Fruit fly (Drosophila melanogaster): Measurements from ENCODE around the gene CG3061.

Gene CG3061

DNA sequence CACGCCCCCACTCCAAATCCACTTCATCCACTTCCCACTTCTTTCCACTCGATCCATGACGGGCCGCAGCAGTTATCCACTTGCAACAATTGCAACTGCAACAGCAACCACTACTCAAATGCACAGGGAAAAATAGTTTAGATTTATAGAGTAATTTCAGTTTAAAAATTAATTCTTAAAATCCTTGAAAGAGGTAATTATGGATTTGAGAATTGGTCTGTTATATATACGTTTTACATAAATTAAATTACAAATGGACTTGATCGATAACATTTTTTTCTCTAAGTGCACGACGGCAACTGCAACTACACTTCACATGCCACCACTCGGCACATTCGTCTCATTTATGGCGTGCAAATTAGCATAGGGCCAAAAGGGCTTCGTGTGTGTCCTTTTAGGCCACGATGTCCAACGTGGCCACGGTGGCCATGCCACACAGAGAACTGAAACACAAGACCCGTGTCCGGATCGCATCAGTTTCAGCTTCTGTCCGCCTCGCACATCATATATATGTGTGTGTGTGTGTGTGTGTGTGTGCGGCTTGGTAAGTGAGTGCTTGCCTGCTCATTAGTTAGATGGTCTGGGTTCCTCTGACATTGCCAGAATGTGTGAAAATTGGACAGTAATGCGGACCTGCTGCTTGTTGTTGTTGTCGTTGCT is 47.1 kb upstream of the CG3061 start (continued):
- no peak for TF ChIP-seq CG17186 (GFP tag; optimal IDR thresholded peaks at IDR 0.05)
- peak; percentile 64 for TF ChIP-seq tgo (GFP tag; IDR thresholded peaks at IDR 0.05)
- TF ChIP-seq CG1603 (tag; optimal IDR thresholded peaks at IDR 0.05), result peak; percentile 88
- peak; percentile 79 for TF ChIP-seq D19A (tag; optimal IDR thresholded peaks at IDR 0.05)
- no peak for TF ChIP-seq CG6765 (GFP tag; optimal IDR thresholded peaks at IDR 0.05)
- TF ChIP-seq cas (GFP tag; IDR thresholded peaks at IDR 0.05), result no peak
- peak; percentile 67; the same call in 1 of the 2 replicates for TF ChIP-seq chm (GFP tag; IDR thresholded peaks at IDR 0.05)
- TF ChIP-seq Dll (GFP tag; IDR thresholded peaks at IDR 0.05; ENCODE audit: partially characterized antibody), result no peak
- peak; percentile 43 for TF ChIP-seq stwl (tag; optimal IDR thresholded peaks at IDR 0.05)
- TF ChIP-seq CG5180 (GFP tag; optimal IDR thresholded peaks at IDR 0.05), result peak; percentile 3
- TF ChIP-seq CG15514 (GFP tag; optimal IDR thresholded peaks at IDR 0.05), result no peak
- TF ChIP-seq D19B (GFP tag; optimal IDR thresholded peaks at IDR 0.05), result no peak
- TF ChIP-seq ro (GFP tag; IDR thresholded peaks at IDR 0.05), result no peak
- peak; percentile 71 for TF ChIP-seq Chrac-16 (GFP tag; optimal IDR thresholded peaks at IDR 0.05)
- no peak for TF ChIP-seq cwo (GFP tag; optimal IDR thresholded peaks at IDR 0.05)
- no peak for TF ChIP-seq CG3163 (GFP tag; optimal IDR thresholded peaks at IDR 0.05)
- TF ChIP-seq odd (GFP tag; optimal IDR thresholded peaks at IDR 0.05), result peak; percentile 40
- TF ChIP-seq disco-r (GFP tag; optimal IDR thresholded peaks at IDR 0.05), result peak; percentile 57
- TF ChIP-seq CG4360 (GFP tag; IDR thresholded peaks at IDR 0.05), result peak; percentile 83
- TF ChIP-seq jing (GFP tag; optimal IDR thresholded peaks at IDR 0.05), result peak; percentile 39
- no peak for TF ChIP-seq schlank (tag; optimal IDR thresholded peaks at IDR 0.05)
- peak; percentile 24 for TF ChIP-seq Vsx1 (GFP tag; optimal IDR thresholded peaks at IDR 0.05)
- TF ChIP-seq yki (optimal IDR thresholded peaks at IDR 0.05), result no peak
- TF ChIP-seq sd (tag; optimal IDR thresholded peaks at IDR 0.05), result no peak
- TF ChIP-seq Hand (GFP tag; optimal IDR thresholded peaks at IDR 0.05), result no peak
- TF ChIP-seq Optix (GFP tag; IDR thresholded peaks at IDR 0.05), result peak; percentile 48; the same call in 1 of the 3 replicates
- TF ChIP-seq hbn (GFP tag; IDR thresholded peaks at IDR 0.05; ENCODE audit: partially characterized antibody), result no peak
- peak; percentile 6 for TF ChIP-seq pb (GFP tag; optimal IDR thresholded peaks at IDR 0.05)
- TF ChIP-seq jumu (GFP tag; optimal IDR thresholded peaks at IDR 0.05), result peak; percentile 47
- TF ChIP-seq CG15073 (GFP tag; optimal IDR thresholded peaks at IDR 0.05), result peak; percentile 39
- TF ChIP-seq Eip74EF (GFP tag; optimal IDR thresholded peaks at IDR 0.05), result peak in 1 of 2 experiments; percentile 30
- peak; percentile 71; the same call in 1 of the 3 replicates for TF ChIP-seq CG3726 (GFP tag; IDR thresholded peaks at IDR 0.05)
- peak; percentile 42; the same call in 1 of the 4 replicates for TF ChIP-seq Gug (GFP tag; IDR thresholded peaks at IDR 0.05)
- TF ChIP-seq dmrt11E (tag; optimal IDR thresholded peaks at IDR 0.05), result peak; percentile 92
- TF ChIP-seq vvl (GFP tag; IDR thresholded peaks at IDR 0.05), result peak; percentile 86
- TF ChIP-seq CG11696 (GFP tag; IDR thresholded peaks at IDR 0.05), result peak; percentile 63; the same call in 1 of the 2 replicates
- peak; percentile 53 for TF ChIP-seq CG12219 (GFP tag; optimal IDR thresholded peaks at IDR 0.05)
- peak; percentile 78 for TF ChIP-seq CG2202 (tag; optimal IDR thresholded peaks at IDR 0.05)
- TF ChIP-seq PHDP (tag; optimal IDR thresholded peaks at IDR 0.05), result peak; percentile 58
- no peak for TF ChIP-seq Oaz (GFP tag; IDR thresholded peaks at IDR 0.05)
- peak; percentile 57 for TF ChIP-seq esg (GFP tag; conservative IDR thresholded peaks at IDR 0.05)
- TF ChIP-seq chn (GFP tag; optimal IDR thresholded peaks at IDR 0.05), result peak; percentile 70
- TF ChIP-seq CG8089 (GFP tag; optimal IDR thresholded peaks at IDR 0.05), result peak; percentile 57
- peak; percentile 42 for TF ChIP-seq Side (GFP tag; optimal IDR thresholded peaks at IDR 0.05)
- no peak for TF ChIP-seq CG13894 (tag; optimal IDR thresholded peaks at IDR 0.05)
- TF ChIP-seq nerfin-2 (GFP tag; IDR thresholded peaks at IDR 0.05; ENCODE audit: partially characterized antibody), result no peak
- TF ChIP-seq caup (GFP tag; optimal IDR thresholded peaks at IDR 0.05; ENCODE audit: severe bottlenecking), result no peak
- TF ChIP-seq ap (GFP tag; IDR thresholded peaks at IDR 0.05), result no peak
- peak; percentile 97 for TF ChIP-seq CG15696 (tag; optimal IDR thresholded peaks at IDR 0.05)
